Worm (Caenorhabditis elegans) whole organism, mixed stage, embryonic: ENCODE data around the gene ensh-1.

Source experiments
- M03D4.4 ChIP-seq: sonication (generic microtip); optimal IDR thresholded peaks from 2 replicates; lab custom pipeline; 2017; ENCODE audit warnings: mild to moderate bottlenecking, missing genetic modification characterization, missing compliant biosample characterization
- bed-3 ChIP-seq: fragments of 200-800 bp; sonication (Bioruptor generic); optimal IDR thresholded peaks from 3 replicates; lab custom pipeline; 2018; ENCODE audit warnings: mild to moderate bottlenecking, missing genetic modification characterization, moderate library complexity, missing compliant biosample characterization
- blmp-1 ChIP-seq: fragments of 150-350 bp; optimal IDR thresholded peaks from 2 replicates; lab custom pipeline; 2014; ENCODE audit warnings: missing biosample characterization, missing genetic modification characterization
- ceh-39 ChIP-seq: fragments of 150-350 bp; optimal IDR thresholded peaks from 2 replicates; lab custom pipeline; 2014; ENCODE audit warnings: missing biosample characterization, missing genetic modification characterization
- ceh-43 ChIP-seq: fragments of 200-800 bp; sonication (Bioruptor generic); optimal IDR thresholded peaks from 2 replicates; lab custom pipeline; 2018; ENCODE audit warnings: mild to moderate bottlenecking, missing genetic modification characterization, moderate library complexity, missing compliant biosample characterization
- ceh-83 ChIP-seq: fragments of 200-800 bp; sonication (Bioruptor generic); optimal IDR thresholded peaks from 2 replicates; lab custom pipeline; 2018; ENCODE audit warnings: mild to moderate bottlenecking, missing genetic modification characterization, missing compliant biosample characterization
- drap-1 ChIP-seq: fragments of 200-800 bp; sonication (Bioruptor generic); optimal IDR thresholded peaks from 3 replicates; lab custom pipeline; 2018; ENCODE audit warnings: mild to moderate bottlenecking, missing genetic modification characterization, missing compliant biosample characterization
- elt-1 ChIP-seq: sonication (generic microtip); optimal IDR thresholded peaks from 2 replicates; lab custom pipeline; 2017; ENCODE audit warnings: missing genetic modification characterization, mild to moderate bottlenecking, missing compliant biosample characterization, antibody characterized with exemption, moderate library complexity, borderline replicate concordance; ENCODE audit not compliant: insufficient read depth
- elt-3 ChIP-seq: fragments of 150-350 bp; optimal IDR thresholded peaks from 2 replicates; lab custom pipeline; 2014; ENCODE audit warnings: missing biosample characterization, missing genetic modification characterization
- flh-1 ChIP-seq: fragments of 200-800 bp; sonication (Bioruptor generic); optimal IDR thresholded peaks from 2 replicates; lab custom pipeline; 2018; ENCODE audit warnings: mild to moderate bottlenecking, missing genetic modification characterization, moderate library complexity, missing compliant biosample characterization
- hlh-1 ChIP-seq: fragments of 150-350 bp; optimal IDR thresholded peaks from 2 replicates; lab custom pipeline; 2014; ENCODE audit warnings: missing biosample characterization, missing genetic modification reagents, missing genetic modification characterization
- lin-13 ChIP-seq: fragments of 150-350 bp; optimal IDR thresholded peaks from 2 replicates; lab custom pipeline; 2014; ENCODE audit warnings: missing biosample characterization, missing genetic modification characterization
- lin-32 ChIP-seq: fragments of 200-800 bp; sonication (Bioruptor generic); optimal IDR thresholded peaks from 2 replicates; lab custom pipeline; 2018; ENCODE audit warnings: mild to moderate bottlenecking, missing genetic modification characterization, missing compliant biosample characterization
- mab-5 ChIP-seq: fragments of 150-350 bp; optimal IDR thresholded peaks from 2 replicates; lab custom pipeline; 2014; ENCODE audit warnings: missing biosample characterization, missing genetic modification characterization
- mls-2 ChIP-seq: sonication (generic microtip); optimal IDR thresholded peaks from 2 replicates; lab custom pipeline; 2016; ENCODE audit warnings: mild to moderate bottlenecking, missing genetic modification characterization, moderate library complexity, missing compliant biosample characterization
- nhr-2 ChIP-seq: fragments of 150-350 bp; optimal IDR thresholded peaks from 2 replicates; lab custom pipeline; 2014; ENCODE audit warnings: missing biosample characterization, missing genetic modification characterization
- nhr-237 ChIP-seq: fragments of 150-350 bp; optimal IDR thresholded peaks from 2 replicates; lab custom pipeline; 2014; ENCODE audit warnings: missing biosample characterization, missing genetic modification characterization
- nhr-28 ChIP-seq: fragments of 150-350 bp; optimal IDR thresholded peaks from 2 replicates; lab custom pipeline; 2014; ENCODE audit warnings: missing biosample characterization, missing genetic modification characterization
- nhr-76 ChIP-seq: sonication (generic microtip); optimal IDR thresholded peaks from 2 replicates; lab custom pipeline; 2017; ENCODE audit warnings: missing biosample characterization, missing genetic modification characterization
- pha-4 ChIP-seq: fragments of 150-350 bp; optimal IDR thresholded peaks from 2 replicates; lab custom pipeline; 2018; ENCODE audit warnings: missing biosample characterization, missing genetic modification reagents, missing genetic modification characterization
- sem-2 ChIP-seq: fragments of 200-800 bp; sonication (Bioruptor generic); optimal IDR thresholded peaks from 2 replicates; lab custom pipeline; 2018; ENCODE audit warnings: mild to moderate bottlenecking, missing genetic modification characterization, missing compliant biosample characterization
- snpc-4 ChIP-seq: fragments of 150-350 bp; optimal IDR thresholded peaks from 2 replicates; lab custom pipeline; 2014; ENCODE audit warnings: missing biosample characterization, missing genetic modification characterization
- sptf-1 ChIP-seq: sonication (generic microtip); optimal IDR thresholded peaks from 2 replicates; lab custom pipeline; 2017; ENCODE audit warnings: mild to moderate bottlenecking, missing genetic modification characterization, moderate library complexity, missing compliant biosample characterization
- tbx-8 ChIP-seq: fragments of 200-800 bp; sonication (Bioruptor generic); optimal IDR thresholded peaks from 2 replicates; lab custom pipeline; 2018; ENCODE audit warnings: mild to moderate bottlenecking, missing genetic modification characterization, moderate library complexity, missing compliant biosample characterization
- unc-120 ChIP-seq: sonication (generic microtip); optimal IDR thresholded peaks from 2 replicates; lab custom pipeline; 2017; ENCODE audit warnings: missing genetic modification characterization, missing compliant biosample characterization; ENCODE audit not compliant: poor library complexity, severe bottlenecking
- unc-39 ChIP-seq: fragments of 150-350 bp; optimal IDR thresholded peaks from 2 replicates; lab custom pipeline; 2014; ENCODE audit warnings: missing biosample characterization, missing genetic modification characterization
- unc-62 ChIP-seq: fragments of 150-350 bp; optimal IDR thresholded peaks from 2 replicates; lab custom pipeline; 2014; ENCODE audit warnings: missing biosample characterization, missing genetic modification reagents, missing genetic modification characterization
- ztf-11 ChIP-seq: fragments of 150-350 bp; optimal IDR thresholded peaks from 2 replicates; lab custom pipeline; 2014; ENCODE audit warnings: missing biosample characterization, missing genetic modification characterization

ensh-1 gene

ce11 chrX:8882162-8882561 lies 23.0 kb upstream of the ensh-1 start:
- TF ChIP-seq snpc-4 (tag; lab: Kevin White, UChicago) = no peak
- no peak for TF ChIP-seq flh-1 (GFP tag; lab: Kevin White, UChicago)
- no peak for TF ChIP-seq elt-3 (tag; lab: Kevin White, UChicago)
- no peak for TF ChIP-seq nhr-2
- TF ChIP-seq pha-4 = no peak
- no peak for TF ChIP-seq unc-39 (tag; lab: Kevin White, UChicago)
- no peak for TF ChIP-seq ceh-43 (GFP tag; lab: Kevin White, UChicago)
- TF ChIP-seq nhr-76 (tag; lab: Kevin White, UChicago) = no peak
- TF ChIP-seq ceh-39 (tag; lab: Kevin White, UChicago) = no peak
- TF ChIP-seq elt-1 (tag; lab: Kevin White, UChicago) = no peak
- no peak for TF ChIP-seq unc-62 (GFP tag; lab: Kevin White, UChicago)
- TF ChIP-seq ceh-83 = no peak
- TF ChIP-seq drap-1 (GFP tag; lab: Kevin White, UChicago) = no peak
- no peak for TF ChIP-seq mls-2 (tag; lab: Kevin White, UChicago)

ce11 chrX:8888835-8889234 lies 16.4 kb upstream of the ensh-1 start:
- peak; percentile 57 for TF ChIP-seq hlh-1 (tag; lab: Kevin White, UChicago)
- peak; percentile 67 for TF ChIP-seq unc-62 (GFP tag; lab: Kevin White, UChicago)
- no peak for TF ChIP-seq M03D4.4 (tag; lab: Kevin White, UChicago)

ce11 chrX:8890251-8890755 lies 14.9 kb upstream of the ensh-1 start:
- TF ChIP-seq blmp-1 (tag; lab: Kevin White, UChicago) = peak; percentile 55
- no peak for TF ChIP-seq mab-5 (tag; lab: Kevin White, UChicago)

- no peak for TF ChIP-seq unc-120 (tag; lab: Kevin White, UChicago)
- no peak for TF ChIP-seq mab-5 (tag; lab: Kevin White, UChicago)
- TF ChIP-seq hlh-1 (tag; lab: Kevin White, UChicago) = no peak
- no peak for TF ChIP-seq elt-3 (tag; lab: Kevin White, UChicago)
- no peak for TF ChIP-seq unc-39 (tag; lab: Kevin White, UChicago)
- TF ChIP-seq lin-32 (GFP tag; lab: Kevin White, UChicago) = no peak
- TF ChIP-seq drap-1 (GFP tag; lab: Kevin White, UChicago) = no peak
- no peak for TF ChIP-seq snpc-4 (tag; lab: Kevin White, UChicago)
- TF ChIP-seq nhr-2 = no peak
- no peak for TF ChIP-seq blmp-1 (tag; lab: Kevin White, UChicago)
- no peak for TF ChIP-seq mls-2 (tag; lab: Kevin White, UChicago)
- no peak for TF ChIP-seq lin-13
These were observed 13.7 kb upstream of the ensh-1 start for ce11 chrX:8891393-8891953.

- TF ChIP-seq elt-3 (tag; lab: Kevin White, UChicago) (no peak), nhr-237 (no peak), sem-2 (GFP tag; lab: Kevin White, UChicago) (no peak), bed-3 (no peak), snpc-4 (tag; lab: Kevin White, UChicago) (no peak), ztf-11 (tag; lab: Kevin White, UChicago) (no peak), tbx-8 (GFP tag; lab: Kevin White, UChicago) (no peak), nhr-28 (tag; lab: Kevin White, UChicago) (no peak)
These were observed 12.4 kb upstream of the ensh-1 start, which contains the start of gene C13E3.1 for ce11 chrX:8892808-8893207. TSS of gene C13E3.1 (plus strand) at chrX:8893108.

- TF ChIP-seq unc-39 (tag; lab: Kevin White, UChicago) (no peak), elt-1 (tag; lab: Kevin White, UChicago) (no peak), sptf-1 (tag; lab: Kevin White, UChicago) (no peak), mls-2 (tag; lab: Kevin White, UChicago) (no peak), elt-3 (tag; lab: Kevin White, UChicago) (no peak)
These were observed 2.3 kb upstream of the ensh-1 start for ce11 chrX:8902920-8903319.
